Worm (Caenorhabditis elegans) whole organism, L1 larva: ENCODE data around the gene F59C12.4.

ENCODE experiments used
- C04F5.9 ChIP-seq: sonication (generic microtip); optimal IDR thresholded peaks from 2 replicates; lab custom pipeline; 2016; ENCODE audit warnings: missing genetic modification characterization, missing compliant biosample characterization
- C16A3.4 ChIP-seq: fragments of 150-350 bp; optimal IDR thresholded peaks from 2 replicates; lab custom pipeline; 2014; ENCODE audit warnings: missing biosample characterization, missing genetic modification characterization
- ama-1 ChIP-seq: fragments of 150-350 bp; optimal IDR thresholded peaks from 2 replicates; lab custom pipeline; 2014
- ceh-63 ChIP-seq: fragments of 200-800 bp; sonication (Bioruptor generic); optimal IDR thresholded peaks from 2 replicates; lab custom pipeline; 2018; ENCODE audit warnings: mild to moderate bottlenecking, missing genetic modification characterization, missing compliant biosample characterization
- ceh-8 ChIP-seq: fragments of 200-800 bp; sonication (Bioruptor generic); optimal IDR thresholded peaks from 2 replicates; lab custom pipeline; 2018; ENCODE audit warnings: mild to moderate bottlenecking, missing genetic modification characterization, moderate library complexity, missing compliant biosample characterization
- ceh-82 ChIP-seq, 3 experiments: fragments of 150-350 bp in 1 of 3; sonication (generic microtip) in 2 of 3; optimal IDR thresholded peaks; 2 replicates each; lab custom pipeline; 2014 to 2017; ENCODE audit warnings: missing biosample characterization in 3 of 3, missing genetic modification characterization in 3 of 3
- ces-1 ChIP-seq: fragments of 150-350 bp; optimal IDR thresholded peaks from 2 replicates; lab custom pipeline; 2014; ENCODE audit warnings: missing biosample characterization, missing genetic modification reagents, missing genetic modification characterization
- dsc-1 ChIP-seq: sonication (generic microtip); optimal IDR thresholded peaks from 2 replicates; lab custom pipeline; 2016; ENCODE audit warnings: mild to moderate bottlenecking, missing genetic modification characterization, missing compliant biosample characterization
- efl-1 ChIP-seq, 4 experiments: fragments of 150-350 bp; optimal IDR thresholded peaks in 3 of 4; peaks in 1 of 4; 1 replicate in 1 of 4; 2 replicates in 3 of 4; lab custom pipeline; 2014; ENCODE audit warnings: missing biosample characterization in 2 of 4, missing genetic modification characterization in 2 of 4, missing genetic modification reagents in 2 of 4
- egl-13 ChIP-seq: sonication (generic microtip); optimal IDR thresholded peaks from 2 replicates; lab custom pipeline; 2016; ENCODE audit warnings: missing genotype, missing genetic modification reagents, missing genetic modification characterization, missing compliant biosample characterization
- elt-2 ChIP-seq: sonication (generic microtip); optimal IDR thresholded peaks from 2 replicates; lab custom pipeline; 2016; ENCODE audit warnings: missing genetic modification characterization, mild to moderate bottlenecking, inconsistent platforms, missing compliant biosample characterization, missing genetic modification reagents
- fkh-10 ChIP-seq: sonication (generic microtip); optimal IDR thresholded peaks from 2 replicates; lab custom pipeline; 2017; ENCODE audit warnings: missing biosample characterization, missing genetic modification reagents, missing genetic modification characterization
- fkh-4 ChIP-seq: sonication (generic microtip); optimal IDR thresholded peaks from 2 replicates; lab custom pipeline; 2016; ENCODE audit warnings: missing compliant biosample characterization, missing genetic modification characterization, borderline replicate concordance
- fos-1 ChIP-seq: fragments of 150-350 bp; optimal IDR thresholded peaks from 2 replicates; lab custom pipeline; 2014; ENCODE audit warnings: missing biosample characterization, missing genetic modification characterization
- hlh-4 ChIP-seq: sonication (generic microtip); optimal IDR thresholded peaks from 2 replicates; lab custom pipeline; 2016; ENCODE audit warnings: mild to moderate bottlenecking, missing genetic modification characterization, missing compliant biosample characterization
- hpl-2 ChIP-seq: fragments of 150-350 bp; optimal IDR thresholded peaks from 2 replicates; lab custom pipeline; 2014; ENCODE audit warnings: missing biosample characterization, missing genetic modification reagents, missing genetic modification characterization
- isw-1 ChIP-seq: fragments of 200-800 bp; sonication (Bioruptor generic); IDR thresholded peaks from 2 replicates; pipeline ENCODE4 v1.3.6; 2022; ENCODE audit warnings: missing genetic modification characterization, missing compliant biosample characterization
- jun-1 ChIP-seq: fragments of 150-350 bp; optimal IDR thresholded peaks from 2 replicates; lab custom pipeline; 2014; ENCODE audit warnings: missing biosample characterization, missing genetic modification reagents, missing genetic modification characterization
- lin-39 ChIP-seq: fragments of 150-350 bp; optimal IDR thresholded peaks from 2 replicates; lab custom pipeline; 2014; ENCODE audit warnings: missing biosample characterization, missing genetic modification reagents, missing genetic modification characterization
- lir-3 ChIP-seq: sonication (generic microtip); optimal IDR thresholded peaks from 2 replicates; lab custom pipeline; 2016; ENCODE audit warnings: mild to moderate bottlenecking, missing genetic modification characterization, moderate library complexity, missing compliant biosample characterization; ENCODE audit not compliant: poor library complexity
- lsy-2 ChIP-seq, 2 experiments: fragments of 150-350 bp; optimal IDR thresholded peaks; 2 replicates each; lab custom pipeline; 2014; ENCODE audit warnings: missing biosample characterization in 2 of 2, missing genetic modification characterization in 2 of 2
- mdl-1 ChIP-seq, 2 experiments: fragments of 150-350 bp; optimal IDR thresholded peaks; 2 replicates each; lab custom pipeline; 2014 to 2017; ENCODE audit warnings: missing biosample characterization in 2 of 2, missing genetic modification characterization in 2 of 2, inconsistent platforms in 1 of 2
- mep-1 ChIP-seq: fragments of 150-350 bp; optimal IDR thresholded peaks from 2 replicates; lab custom pipeline; 2014; ENCODE audit warnings: missing biosample characterization, missing genetic modification characterization
- nhr-19 ChIP-seq: fragments of 200-800 bp; sonication (Bioruptor generic); conservative IDR thresholded peaks from 2 replicates; pipeline ENCODE4 v1.3.6; 2022; ENCODE audit warnings: missing genetic modification characterization, missing compliant biosample characterization
- nhr-20 ChIP-seq: sonication (generic microtip); optimal IDR thresholded peaks from 2 replicates; lab custom pipeline; 2016; ENCODE audit warnings: mild to moderate bottlenecking, missing genetic modification characterization, missing compliant biosample characterization
- nhr-237 ChIP-seq: fragments of 150-350 bp; optimal IDR thresholded peaks from 2 replicates; lab custom pipeline; 2014; ENCODE audit warnings: missing biosample characterization, missing genetic modification characterization
- nhr-28 ChIP-seq: fragments of 150-350 bp; optimal IDR thresholded peaks from 2 replicates; lab custom pipeline; 2014; ENCODE audit warnings: missing biosample characterization, missing genetic modification characterization
- nhr-71 ChIP-seq: sonication (generic microtip); optimal IDR thresholded peaks from 2 replicates; lab custom pipeline; 2016; ENCODE audit warnings: mild to moderate bottlenecking, missing genetic modification characterization, moderate library complexity, missing compliant biosample characterization
- nhr-76 ChIP-seq: sonication (generic microtip); optimal IDR thresholded peaks from 2 replicates; lab custom pipeline; 2017; ENCODE audit warnings: missing biosample characterization, missing genetic modification characterization
- nhr-84 ChIP-seq: sonication (generic microtip); optimal IDR thresholded peaks from 2 replicates; lab custom pipeline; 2017; ENCODE audit warnings: missing biosample characterization, missing genetic modification characterization
- pag-3 ChIP-seq: sonication (generic microtip); optimal IDR thresholded peaks from 2 replicates; lab custom pipeline; 2017; ENCODE audit warnings: missing genetic modification characterization, mild to moderate bottlenecking, missing compliant biosample characterization, antibody characterized with exemption, borderline replicate concordance; ENCODE audit not compliant: insufficient read depth
- pqm-1 ChIP-seq: sonication (generic microtip); optimal IDR thresholded peaks from 3 replicates; lab custom pipeline; 2017; ENCODE audit warnings: missing biosample characterization, missing genetic modification characterization
- rnt-1 ChIP-seq: sonication (generic microtip); optimal IDR thresholded peaks from 2 replicates; lab custom pipeline; 2016; ENCODE audit warnings: mild to moderate bottlenecking, missing genetic modification characterization, moderate library complexity, missing compliant biosample characterization
- snu-23 ChIP-seq: sonication (generic microtip); optimal IDR thresholded peaks from 2 replicates; lab custom pipeline; 2016; ENCODE audit warnings: missing genetic modification characterization, missing compliant biosample characterization
- sox-4 ChIP-seq: sonication (generic microtip); optimal IDR thresholded peaks from 2 replicates; lab custom pipeline; 2016; ENCODE audit warnings: missing genetic modification characterization, missing compliant biosample characterization
- sptf-1 ChIP-seq: fragments of 150-350 bp; optimal IDR thresholded peaks from 2 replicates; lab custom pipeline; 2014; ENCODE audit warnings: missing biosample characterization, missing genetic modification characterization
- tbx-2 ChIP-seq: sonication (generic microtip); optimal IDR thresholded peaks from 2 replicates; lab custom pipeline; 2016; ENCODE audit warnings: missing genetic modification characterization, missing compliant biosample characterization
- tlp-1 ChIP-seq: fragments of 150-350 bp; optimal IDR thresholded peaks from 2 replicates; lab custom pipeline; 2014; ENCODE audit warnings: missing biosample characterization, missing genetic modification characterization
- unc-130 ChIP-seq: fragments of 150-350 bp; optimal IDR thresholded peaks from 2 replicates; lab custom pipeline; 2017; ENCODE audit warnings: missing biosample characterization, missing genetic modification characterization, inconsistent platforms
- unc-62 ChIP-seq: fragments of 150-350 bp; optimal IDR thresholded peaks from 2 replicates; lab custom pipeline; 2014; ENCODE audit warnings: missing biosample characterization, missing genetic modification reagents, missing genetic modification characterization
- unc-86 ChIP-seq: sonication (generic microtip); optimal IDR thresholded peaks from 2 replicates; lab custom pipeline; 2016; ENCODE audit warnings: missing genetic modification characterization, missing compliant biosample characterization
- unc-98 ChIP-seq: fragments of 200-800 bp; sonication (Bioruptor generic); IDR thresholded peaks from 2 replicates; pipeline ENCODE4 v1.3.6; 2022; ENCODE audit warnings: missing genetic modification characterization, missing compliant biosample characterization
- vab-15 ChIP-seq: sonication (generic microtip); optimal IDR thresholded peaks from 2 replicates; lab custom pipeline; 2017; ENCODE audit warnings: missing genotype, mild to moderate bottlenecking, missing genetic modification characterization, missing compliant biosample characterization
- xbp-1 ChIP-seq: sonication (generic microtip); optimal IDR thresholded peaks from 2 replicates; lab custom pipeline; 2016; ENCODE audit warnings: missing genetic modification characterization, missing compliant biosample characterization
- zag-1 ChIP-seq: fragments of 150-350 bp; optimal IDR thresholded peaks from 2 replicates; lab custom pipeline; 2014; ENCODE audit warnings: missing biosample characterization, missing genetic modification characterization
- zip-4 ChIP-seq: fragments of 200-800 bp; sonication (Bioruptor generic); optimal IDR thresholded peaks from 2 replicates; lab custom pipeline; 2018; ENCODE audit warnings: mild to moderate bottlenecking, missing genetic modification characterization, moderate library complexity, missing compliant biosample characterization
- ztf-11 ChIP-seq, 2 experiments: sonication (generic microtip); optimal IDR thresholded peaks; 2 replicates each; lab custom pipeline; 2016 to 2017; ENCODE audit warnings: missing genetic modification characterization in 2 of 2, missing biosample characterization in 1 of 2, missing compliant biosample characterization in 1 of 2

F59C12.4 gene

DNA sequence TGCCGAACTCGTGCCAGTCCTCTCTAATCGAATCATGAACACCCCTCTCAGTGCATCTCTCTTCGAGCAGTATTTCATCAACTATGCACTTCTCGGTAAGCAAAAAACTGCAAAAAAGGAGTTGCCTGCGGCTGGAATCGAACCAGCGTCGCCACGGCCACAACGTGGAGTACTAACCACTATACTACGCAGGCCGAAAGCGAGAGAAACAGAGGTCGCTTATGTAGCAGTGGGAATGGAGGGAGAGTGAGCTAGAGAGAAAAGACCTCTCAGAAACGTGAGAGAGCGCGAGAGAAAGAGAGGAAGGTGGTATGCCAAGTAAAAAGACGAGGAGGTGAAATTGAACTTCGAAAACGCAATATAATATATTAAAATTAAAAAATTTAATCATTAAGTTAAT, 32.3 kb upstream of the F59C12.4 start (continued):
- TF ChIP-seq sptf-1 (tag; lab: Kevin White, UChicago): no peak
- TF ChIP-seq unc-86 (tag; lab: Kevin White, UChicago): peak; percentile 77
- peak; percentile 85 for TF ChIP-seq nhr-71 (tag; lab: Kevin White, UChicago)
- TF ChIP-seq ama-1 (lab: Kevin White, UChicago): no peak
- TF ChIP-seq nhr-20 (tag; lab: Kevin White, UChicago): peak; percentile 85
- TF ChIP-seq unc-130 (tag; lab: Kevin White, UChicago): peak; percentile 46
- no peak for TF ChIP-seq nhr-84
- peak; percentile 76 for TF ChIP-seq xbp-1
- TF ChIP-seq jun-1 (tag; lab: Kevin White, UChicago): peak; percentile 87
- peak; percentile 40 for TF ChIP-seq efl-1 (optimal IDR thresholded peaks at IDR 0.05; lab: Kevin White, UChicago)
- TF ChIP-seq efl-1 (GFP tag; optimal IDR thresholded peaks at IDR 0.05 in 1 of 2; lab: Kevin White, UChicago): no peak
- TF ChIP-seq fkh-10 (GFP tag; lab: Kevin White, UChicago): peak; percentile 77
- TF ChIP-seq ces-1 (GFP tag; lab: Kevin White, UChicago): no peak
- no peak for TF ChIP-seq pag-3 (tag; lab: Kevin White, UChicago)
- TF ChIP-seq lsy-2 (tag; optimal IDR thresholded peaks at IDR 0.05; lab: Kevin White, UChicago): peak; percentile 67 to 73
- no peak for TF ChIP-seq ceh-63 (GFP tag; lab: Kevin White, UChicago)
- no peak for TF ChIP-seq hlh-4 (tag; lab: Kevin White, UChicago)
- TF ChIP-seq rnt-1: peak; percentile 76
- TF ChIP-seq snu-23 (GFP tag; lab: Kevin White, UChicago): peak; percentile 92
- TF ChIP-seq lir-3 (tag; lab: Kevin White, UChicago): peak; percentile 60
- no peak for TF ChIP-seq nhr-28 (tag; lab: Kevin White, UChicago)
- peak; percentile 76 for TF ChIP-seq sox-4 (tag; lab: Kevin White, UChicago)
- peak in 1 of 2 experiments; percentile 75 for TF ChIP-seq mdl-1 (tag; optimal IDR thresholded peaks at IDR 0.05; lab: Kevin White, UChicago)
- no peak for TF ChIP-seq nhr-237
- peak; percentile 40 for TF ChIP-seq isw-1 (GFP tag; lab: Robert Waterston, UW)
- peak; percentile 82 for TF ChIP-seq dsc-1 (tag; lab: Kevin White, UChicago)
- TF ChIP-seq fkh-4 (tag; lab: Kevin White, UChicago): no peak
- no peak for TF ChIP-seq C04F5.9 (tag; lab: Kevin White, UChicago)
- peak; percentile 82 for TF ChIP-seq fos-1 (tag; lab: Kevin White, UChicago)
- peak; percentile 81 to 91 (median 90) for TF ChIP-seq ceh-82 (tag; optimal IDR thresholded peaks at IDR 0.05; lab: Kevin White, UChicago)
- TF ChIP-seq lin-39 (tag; lab: Kevin White, UChicago): no peak
- no peak for TF ChIP-seq vab-15
- TF ChIP-seq nhr-19 (GFP tag; lab: Robert Waterston, UW): peak; percentile 82
- peak; percentile 71 for TF ChIP-seq C16A3.4 (tag; lab: Kevin White, UChicago)
- no peak for TF ChIP-seq unc-98 (GFP tag; lab: Robert Waterston, UW)
- peak; percentile 90 for TF ChIP-seq mep-1 (tag; lab: Kevin White, UChicago)
- TF ChIP-seq tbx-2 (tag; lab: Kevin White, UChicago): peak; percentile 79
- no peak for TF ChIP-seq nhr-76
- TF ChIP-seq ceh-8 (GFP tag; lab: Kevin White, UChicago): peak; percentile 78
- TF ChIP-seq zip-4 (GFP tag; lab: Kevin White, UChicago): peak; percentile 38
- no peak for TF ChIP-seq tlp-1 (tag; lab: Kevin White, UChicago)
- TF ChIP-seq elt-2: peak; percentile 61
- no peak for TF ChIP-seq pqm-1 (tag; lab: Kevin White, UChicago)
- no peak for TF ChIP-seq unc-62 (GFP tag; lab: Kevin White, UChicago)
- peak in 1 of 2 experiments; percentile 70 for TF ChIP-seq ztf-11 (tag; optimal IDR thresholded peaks at IDR 0.05; lab: Kevin White, UChicago)
- peak; percentile 75 for TF ChIP-seq egl-13
- TF ChIP-seq zag-1 (tag; lab: Kevin White, UChicago): no peak
- TF ChIP-seq hpl-2 (GFP tag; lab: Kevin White, UChicago): peak; percentile 53
